Worm (Caenorhabditis elegans) whole organism, midembryonic: ENCODE measurements around the gene T19H12.12.

Source experiments
- T22C8.4 ChIP-seq: fragments of 200-800 bp; sonication (Bioruptor generic); IDR thresholded peaks from 2 replicates; pipeline ENCODE4 v1.3.6; 2022; ENCODE audit warnings: missing genetic modification characterization, missing compliant biosample characterization
- cog-1 ChIP-seq: sonication (generic microtip); optimal IDR thresholded peaks from 2 replicates; lab custom pipeline; 2016; ENCODE audit warnings: missing genetic modification characterization, missing compliant biosample characterization
- flt-1 ChIP-seq: fragments of 200-800 bp; sonication (Bioruptor generic); IDR thresholded peaks from 2 replicates; pipeline ENCODE4 v1.3.6; 2022; ENCODE audit warnings: missing genetic modification characterization, missing compliant biosample characterization
- klf-2 ChIP-seq: fragments of 200-800 bp; sonication (Bioruptor generic); conservative IDR thresholded peaks from 2 replicates; pipeline ENCODE4 v1.3.6; 2022; ENCODE audit warnings: missing genetic modification reagents, missing genetic modification characterization, missing compliant biosample characterization
- med-1 ChIP-seq: sonication (generic microtip); optimal IDR thresholded peaks from 2 replicates; lab custom pipeline; 2017; ENCODE audit warnings: missing genetic modification characterization, mild to moderate bottlenecking, missing compliant biosample characterization, antibody characterized with exemption, missing genetic modification reagents; ENCODE audit not compliant: insufficient read depth
- tab-1 ChIP-seq: fragments of 200-800 bp; sonication (Bioruptor generic); IDR thresholded peaks from 2 replicates; pipeline ENCODE4 v1.3.6; 2022; ENCODE audit warnings: missing genetic modification characterization, missing compliant biosample characterization
- ztf-23 ChIP-seq: fragments of 200-800 bp; sonication (Bioruptor generic); IDR thresholded peaks from 2 replicates; pipeline ENCODE4 v1.3.6; 2022; ENCODE audit warnings: missing genetic modification reagents, missing genetic modification characterization, missing compliant biosample characterization
- ztf-29 ChIP-seq: fragments of 200-800 bp; sonication (Bioruptor generic); IDR thresholded peaks from 2 replicates; pipeline ENCODE4 v1.3.6; 2022; ENCODE audit warnings: missing genetic modification reagents, missing genetic modification characterization, missing compliant biosample characterization

DNA sequence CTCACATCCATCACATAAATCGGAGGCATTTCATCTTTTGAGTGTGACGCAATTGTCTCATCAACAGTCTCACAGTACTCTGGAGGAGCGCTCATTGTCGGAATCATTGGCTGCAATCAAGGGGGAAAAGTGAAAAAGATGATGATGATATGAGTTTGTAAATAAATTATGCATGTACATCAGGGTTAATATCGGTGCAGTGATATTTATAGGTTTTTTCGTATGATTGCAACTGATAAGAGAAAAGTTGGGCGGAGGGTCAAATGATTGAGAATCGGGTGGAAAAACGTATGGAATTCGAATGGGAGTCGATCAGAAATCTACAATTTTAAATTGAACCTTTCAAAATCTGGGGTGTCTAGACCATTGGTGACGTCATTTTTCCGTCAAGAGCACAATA is 30.3 kb downstream of the T19H12.12 start, which contains the start of gene H23N18.6:
- no peak for TF ChIP-seq ztf-29 (GFP tag; lab: Robert Waterston, UW)
- TF ChIP-seq flt-1 (GFP tag; lab: Robert Waterston, UW): no peak
- no peak for TF ChIP-seq cog-1 (tag; lab: Kevin White, UChicago)
- no peak for TF ChIP-seq klf-2 (GFP tag; lab: Robert Waterston, UW)
- TF ChIP-seq T22C8.4: no peak
- no peak for TF ChIP-seq tab-1
- TF ChIP-seq ztf-23: no peak
- TF ChIP-seq med-1 (GFP tag; lab: Kevin White, UChicago): no peak
